Fruit fly (Drosophila melanogaster): ENCODE measurements around the gene Or22c.

- no peak for TF ChIP-seq ttk (optimal IDR thresholded peaks at IDR 0.05)
- no peak for TF ChIP-seq psq (optimal IDR thresholded peaks at IDR 0.05)
Observed at dm6 chr2L:2084349-2084748, 30.0 kb downstream of the Or22c start.

Data from Kc167 (cell line).